Fruit fly (Drosophila melanogaster) whole organism, embryonic: ENCODE measurements around the gene Cpr62Ba.
A peak's percentile ranks its signal among the peaks of the same experiment; 100 is the strongest.

Source experiments
- Aef1 ChIP-seq: fragments of 200-800 bp; sonication (Bioruptor generic); IDR thresholded peaks from 3 replicates; pipeline ENCODE4 v1.3.6; 2022; ENCODE audit warnings: missing biosample characterization, missing genetic modification characterization
- Atf3 ChIP-seq: fragments of 200-800 bp; sonication (Bioruptor generic); optimal IDR thresholded peaks from 3 replicates; lab custom pipeline; 2016; ENCODE audit warnings: missing biosample characterization, missing genetic modification characterization
- C15 ChIP-seq: fragments of 200-800 bp; sonication (Bioruptor generic); IDR thresholded peaks from 3 replicates; pipeline ENCODE4 v1.3.6; 2022; ENCODE audit warnings: missing biosample characterization, missing genetic modification characterization
- CG10147 ChIP-seq: fragments of 200-800 bp; sonication (Bioruptor generic); optimal IDR thresholded peaks from 2 replicates; lab custom pipeline; 2019; ENCODE audit warnings: missing biosample characterization, mild to moderate bottlenecking, missing genetic modification characterization, moderate library complexity
- CG10274 ChIP-seq: fragments of 200-800 bp; sonication (Bioruptor generic); optimal IDR thresholded peaks from 3 replicates; lab custom pipeline; 2017; ENCODE audit warnings: missing biosample characterization, mild to moderate bottlenecking, missing genetic modification characterization
- CG10366 ChIP-seq: fragments of 200-800 bp; sonication (Bioruptor generic); IDR thresholded peaks from 2 replicates; pipeline ENCODE4 v1.3.6; 2022; ENCODE audit warnings: missing biosample characterization, missing genetic modification characterization
- CG11695 ChIP-seq: fragments of 200-800 bp; sonication (Bioruptor generic); IDR thresholded peaks from 3 replicates; pipeline ENCODE4 v1.3.6; 2022; ENCODE audit warnings: missing biosample characterization, missing genetic modification characterization
- CG12071 ChIP-seq: fragments of 200-800 bp; sonication (Bioruptor generic); optimal IDR thresholded peaks from 3 replicates; lab custom pipeline; 2018; ENCODE audit warnings: missing biosample characterization, mild to moderate bottlenecking, missing genetic modification characterization
- CG12391 ChIP-seq: fragments of 200-800 bp; sonication (Bioruptor generic); optimal IDR thresholded peaks from 3 replicates; lab custom pipeline; 2018; ENCODE audit warnings: missing biosample characterization, mild to moderate bottlenecking, missing genetic modification characterization, moderate library complexity
- CG3407 ChIP-seq: fragments of 200-800 bp; sonication (Bioruptor generic); optimal IDR thresholded peaks from 2 replicates; lab custom pipeline; 2018; ENCODE audit warnings: missing biosample characterization, mild to moderate bottlenecking, missing genetic modification characterization
- CG4404 ChIP-seq: fragments of 200-800 bp; sonication (Bioruptor generic); IDR thresholded peaks from 2 replicates; pipeline ENCODE4 v1.3.6; 2022; ENCODE audit warnings: missing biosample characterization, missing genetic modification characterization
- CG6175 ChIP-seq: fragments of 200-800 bp; sonication (Bioruptor generic); IDR thresholded peaks from 3 replicates; pipeline ENCODE4 v1.3.6; 2022; ENCODE audit warnings: missing biosample characterization, missing genetic modification characterization
- CG6272 ChIP-seq: fragments of 200-800 bp; sonication (Bioruptor generic); IDR thresholded peaks from 2 replicates; pipeline ENCODE4 v1.3.6; 2022; ENCODE audit warnings: missing biosample characterization, missing genetic modification characterization
- CG6765 ChIP-seq: fragments of 200-800 bp; sonication (Bioruptor generic); optimal IDR thresholded peaks from 3 replicates; lab custom pipeline; 2017; ENCODE audit warnings: missing biosample characterization, mild to moderate bottlenecking, missing genetic modification characterization
- CG7372 ChIP-seq: fragments of 200-800 bp; sonication (Bioruptor generic); IDR thresholded peaks from 2 replicates; pipeline ENCODE4 v1.3.6; 2022; ENCODE audit warnings: missing biosample characterization, missing genetic modification characterization
- CG8765 ChIP-seq: fragments of 200-800 bp; sonication (Bioruptor generic); IDR thresholded peaks from 2 replicates; pipeline ENCODE4 v1.3.6; 2022; ENCODE audit warnings: missing biosample characterization, missing genetic modification characterization
- CG8924 ChIP-seq: fragments of 200-800 bp; optimal IDR thresholded peaks from 3 replicates; lab custom pipeline; 2019; ENCODE audit warnings: missing biosample characterization, mild to moderate bottlenecking, missing genetic modification characterization, moderate library complexity
- CG9215 ChIP-seq: fragments of 200-800 bp; sonication (Bioruptor generic); IDR thresholded peaks from 2 replicates; pipeline ENCODE4 v1.3.6; 2022; ENCODE audit warnings: missing biosample characterization, missing genetic modification characterization
- CG9817 ChIP-seq: fragments of 200-800 bp; sonication (Bioruptor generic); optimal IDR thresholded peaks from 2 replicates; lab custom pipeline; 2018; ENCODE audit warnings: missing biosample characterization, mild to moderate bottlenecking, missing genetic modification characterization, moderate library complexity
- Dek ChIP-seq: fragments of 200-800 bp; sonication (Bioruptor generic); optimal IDR thresholded peaks from 3 replicates; lab custom pipeline; 2019; ENCODE audit warnings: missing biosample characterization, mild to moderate bottlenecking, missing genetic modification characterization, moderate library complexity
- Dip3 ChIP-seq: fragments of 200-800 bp; sonication (Bioruptor generic); optimal IDR thresholded peaks from 3 replicates; lab custom pipeline; 2016; ENCODE audit warnings: missing biosample characterization, missing genetic modification characterization
- Drgx ChIP-seq: fragments of 200-800 bp; sonication (Bioruptor generic); IDR thresholded peaks from 2 replicates; pipeline ENCODE4 v1.3.6; 2022; ENCODE audit warnings: missing biosample characterization, missing genetic modification characterization
- Hand ChIP-seq: fragments of 200-800 bp; sonication (Bioruptor generic); optimal IDR thresholded peaks from 2 replicates; lab custom pipeline; 2017; ENCODE audit warnings: mild to moderate bottlenecking, missing biosample characterization, missing genetic modification reagents, missing genetic modification characterization
- Hey ChIP-seq: fragments of 200-800 bp; sonication (Bioruptor generic); optimal IDR thresholded peaks from 3 replicates; lab custom pipeline; 2018; ENCODE audit warnings: missing biosample characterization, mild to moderate bottlenecking, missing genetic modification characterization
- Oli ChIP-seq: fragments of 200-800 bp; sonication (Bioruptor generic); optimal IDR thresholded peaks from 2 replicates; lab custom pipeline; 2018; ENCODE audit warnings: missing biosample characterization, mild to moderate bottlenecking, missing genetic modification characterization, moderate library complexity
- Rx ChIP-seq: fragments of 200-800 bp; sonication (Bioruptor generic); IDR thresholded peaks from 2 replicates; pipeline ENCODE4 v1.3.6; 2022; ENCODE audit warnings: missing biosample characterization, missing genetic modification characterization
- Scr ChIP-seq: fragments of 200-800 bp; sonication (Bioruptor generic); IDR thresholded peaks from 2 replicates; pipeline ENCODE4 v1.3.6; 2022; ENCODE audit warnings: missing biosample characterization, missing genetic modification characterization; ENCODE audit not compliant: partially characterized antibody
- Sry-β ChIP-seq: fragments of 200-800 bp; sonication (Bioruptor generic); optimal IDR thresholded peaks from 2 replicates; lab custom pipeline; 2018; ENCODE audit warnings: missing biosample characterization, mild to moderate bottlenecking, missing genetic modification characterization, moderate library complexity
- chn ChIP-seq: fragments of 200-800 bp; sonication (Bioruptor generic); optimal IDR thresholded peaks from 2 replicates; lab custom pipeline; 2016; ENCODE audit warnings: missing biosample characterization, missing genetic modification characterization
- corto ChIP-seq: fragments of 200-800 bp; sonication (Bioruptor generic); optimal IDR thresholded peaks from 2 replicates; lab custom pipeline; 2016; ENCODE audit warnings: missing biosample characterization, mild to moderate bottlenecking, missing genetic modification characterization, moderate library complexity
- disco-r ChIP-seq: fragments of 200-800 bp; sonication (Bioruptor generic); optimal IDR thresholded peaks from 2 replicates; lab custom pipeline; 2016; ENCODE audit warnings: missing biosample characterization, missing genetic modification characterization
- ewg ChIP-seq: fragments of 200-800 bp; sonication (Bioruptor generic); optimal IDR thresholded peaks from 3 replicates; lab custom pipeline; 2017; ENCODE audit warnings: mild to moderate bottlenecking, missing biosample characterization, missing genetic modification reagents, missing genetic modification characterization
- fru ChIP-seq: fragments of >200 bp; optimal IDR thresholded peaks from 2 replicates; lab custom pipeline; 2017
- gcm2 ChIP-seq: fragments of 200-800 bp; sonication (Bioruptor generic); optimal IDR thresholded peaks from 2 replicates; lab custom pipeline; 2016; ENCODE audit warnings: missing biosample characterization, missing genetic modification characterization
- gem ChIP-seq: fragments of 200-800 bp; sonication (Bioruptor generic); optimal IDR thresholded peaks from 2 replicates; lab custom pipeline; 2019; ENCODE audit warnings: missing biosample characterization, mild to moderate bottlenecking, missing genetic modification characterization, moderate library complexity
- grn ChIP-seq: fragments of 200-800 bp; sonication (Bioruptor generic); optimal IDR thresholded peaks from 3 replicates; lab custom pipeline; 2017; ENCODE audit warnings: missing biosample characterization, missing genetic modification characterization
- hb ChIP-seq: fragments of 200-800 bp; sonication (Bioruptor generic); IDR thresholded peaks from 3 replicates; pipeline ENCODE4 v1.3.6; 2022; ENCODE audit warnings: missing biosample characterization, missing genetic modification characterization; ENCODE audit not compliant: partially characterized antibody
- hth ChIP-seq: fragments of >200 bp; optimal IDR thresholded peaks from 2 replicates; lab custom pipeline; 2017; ENCODE audit warnings: inconsistent platforms
- kay ChIP-seq: fragments of 200-800 bp; sonication (Bioruptor generic); optimal IDR thresholded peaks from 2 replicates; lab custom pipeline; 2016; ENCODE audit warnings: missing biosample characterization, missing genetic modification characterization
- lmd ChIP-seq: fragments of 200-800 bp; sonication (Bioruptor generic); IDR thresholded peaks from 2 replicates; pipeline ENCODE4 v1.3.6; 2022; ENCODE audit warnings: missing biosample characterization, missing genetic modification characterization
- maf-S ChIP-seq: fragments of 200-800 bp; sonication (Bioruptor generic); optimal IDR thresholded peaks from 2 replicates; lab custom pipeline; 2016; ENCODE audit warnings: missing biosample characterization, missing genetic modification characterization
- nmo ChIP-seq: fragments of 200-800 bp; sonication (Bioruptor generic); optimal IDR thresholded peaks from 2 replicates; lab custom pipeline; 2018; ENCODE audit warnings: missing biosample characterization, mild to moderate bottlenecking, missing genetic modification characterization, moderate library complexity
- onecut ChIP-seq: fragments of 200-800 bp; sonication (Bioruptor generic); IDR thresholded peaks from 2 replicates; pipeline ENCODE4 v1.3.6; 2022; ENCODE audit warnings: missing biosample characterization, missing genetic modification characterization
- pan ChIP-seq, 4 experiments: fragments of >200 bp in 3 of 4; fragments of 200-800 bp in 1 of 4; sonication (Bioruptor generic) in 1 of 4; optimal IDR thresholded peaks in 3 of 4; IDR thresholded peaks in 1 of 4; 2 replicates each; pipeline versions ENCODE4 v1.3.6 to Lab custom; 2017 to 2022; ENCODE audit warnings: missing biosample characterization in 2 of 4, missing genetic modification characterization in 2 of 4, mixed read lengths in 1 of 4
- sd ChIP-seq: fragments of 200-800 bp; sonication (Bioruptor generic); optimal IDR thresholded peaks from 3 replicates; lab custom pipeline; 2018; ENCODE audit warnings: missing biosample characterization, mild to moderate bottlenecking, missing genetic modification characterization, moderate library complexity
- sob ChIP-seq: fragments of 200-800 bp; sonication (Bioruptor generic); IDR thresholded peaks from 2 replicates; pipeline ENCODE4 v1.3.6; 2022; ENCODE audit warnings: missing biosample characterization, missing genetic modification characterization
- sr ChIP-seq: fragments of 200-800 bp; sonication (Bioruptor generic); IDR thresholded peaks from 3 replicates; pipeline ENCODE4 v1.3.6; 2022; ENCODE audit warnings: missing biosample characterization, missing genetic modification characterization
- tgo ChIP-seq: fragments of 200-800 bp; sonication (Bioruptor generic); IDR thresholded peaks from 3 replicates; pipeline ENCODE4 v1.3.6; 2022; ENCODE audit warnings: missing biosample characterization, missing genetic modification characterization
- twi ChIP-seq: fragments of 200-800 bp; optimal IDR thresholded peaks from 2 replicates; lab custom pipeline; 2019; ENCODE audit warnings: missing biosample characterization, mild to moderate bottlenecking, missing genetic modification characterization, moderate library complexity
- vnd ChIP-seq: fragments of 200-800 bp; sonication (Bioruptor generic); IDR thresholded peaks from 3 replicates; pipeline ENCODE4 v1.3.6; 2022; ENCODE audit warnings: missing biosample characterization, missing genetic modification characterization; ENCODE audit not compliant: partially characterized antibody

The Cpr62Ba gene

dm6 chr3L:1861794-1862447 lies 30.3 kb upstream of the Cpr62Ba start, which contains the start of gene Rap1 (continued):
- TF ChIP-seq CG10147 (peak; percentile 60), pan (optimal IDR thresholded peaks at IDR 0.05; lab: Kevin White, UChicago) (no peak), pan (GFP tag; optimal IDR thresholded peaks at IDR 0.05 in 1 of 2, IDR thresholded peaks at IDR 0.05 in 1 of 2) (peak in 1 of 2 experiments; percentile 70), CG10366 (GFP tag; lab: Robert Waterston, UW) (peak; percentile 75), hb (GFP tag; lab: Robert Waterston, UW) (peak; percentile 92), sob (peak; percentile 90), fru (lab: Kevin White, UChicago) (no peak), lmd (GFP tag; lab: Robert Waterston, UW) (peak; percentile 78; the same call in 1 of the 2 replicates), Sry-β (peak; percentile 29), CG6175 (GFP tag; lab: Robert Waterston, UW) (peak; percentile 42; the same call in 1 of the 3 replicates), Dek (peak; percentile 45), CG4404 (GFP tag; lab: Robert Waterston, UW) (peak; percentile 80), CG8765 (GFP tag; lab: Robert Waterston, UW) (peak; percentile 69), Drgx (GFP tag; lab: Robert Waterston, UW) (peak; percentile 35; the same call in 1 of the 2 replicates), grn (GFP tag; lab: Kevin White, UChicago) (no peak), nmo (GFP tag; lab: Kevin White, UChicago) (peak; percentile 54), Hey (tag; lab: Kevin White, UChicago) (no peak), Hand (GFP tag; lab: Kevin White, UChicago) (peak; percentile 20), tgo (GFP tag; lab: Robert Waterston, UW) (peak; percentile 76), Atf3 (GFP tag; lab: Kevin White, UChicago) (peak; percentile 39), vnd (GFP tag; lab: Robert Waterston, UW) (peak; percentile 92), Rx (peak; percentile 46), corto (peak; percentile 27), CG3407 (peak; percentile 4), CG12391 (tag; lab: Kevin White, UChicago) (peak; percentile 70), onecut (peak; percentile 47), CG8924 (tag; lab: Kevin White, UChicago) (no peak), chn (GFP tag; lab: Kevin White, UChicago) (peak; percentile 45), twi (tag; lab: Kevin White, UChicago) (no peak), CG7372 (GFP tag; lab: Robert Waterston, UW) (peak; percentile 44; the same call in 1 of the 2 replicates), sr (no peak), gem (tag; lab: Kevin White, UChicago) (peak; percentile 59), kay (peak; percentile 95), CG6765 (GFP tag; lab: Kevin White, UChicago) (no peak), CG6272 (GFP tag; lab: Robert Waterston, UW) (peak; percentile 88), Dip3 (GFP tag; lab: Kevin White, UChicago) (peak; percentile 57), ewg (peak; percentile 27), CG12071 (GFP tag; lab: Kevin White, UChicago) (peak; percentile 11), maf-S (GFP tag; lab: Kevin White, UChicago) (no peak), CG9215 (GFP tag; lab: Robert Waterston, UW) (peak; percentile 82), Scr (GFP tag; lab: Robert Waterston, UW) (peak; percentile 95), C15 (GFP tag; lab: Robert Waterston, UW) (0 out of 3 replicates have a peak, but pooled peaks have one; percentile 33), disco-r (GFP tag; lab: Kevin White, UChicago) (no peak), CG9817 (tag; lab: Kevin White, UChicago) (peak; percentile 59), Aef1 (peak; percentile 74), CG10274 (GFP tag; lab: Kevin White, UChicago) (no peak), gcm2 (GFP tag; lab: Kevin White, UChicago) (no peak), sd (tag; lab: Kevin White, UChicago) (no peak), hth (lab: Kevin White, UChicago) (no peak), Oli (peak; percentile 7), CG11695 (peak; percentile 42; the same call in 2 of the 3 replicates)
